Fruit fly (Drosophila melanogaster) whole organism, prepupa: ENCODE results near the gene Ctns.
A peak's percentile ranks its signal among the peaks of the same experiment; 100 is the strongest.

Experiments used
- CG10669 ChIP-seq: fragments of 200-800 bp; sonication (Bioruptor generic); optimal IDR thresholded peaks from 3 replicates; lab custom pipeline; 2018; ENCODE audit warnings: missing biosample characterization, mild to moderate bottlenecking, missing genetic modification characterization, moderate library complexity
- CG6808 ChIP-seq: fragments of 200-800 bp; sonication (Bioruptor generic); optimal IDR thresholded peaks from 3 replicates; lab custom pipeline; 2017; ENCODE audit warnings: missing biosample characterization, missing genetic modification characterization, mild to moderate bottlenecking, moderate library complexity, missing genetic modification reagents
- CG8119 ChIP-seq: fragments of 200-800 bp; sonication (Bioruptor generic); IDR thresholded peaks from 3 replicates; pipeline ENCODE4 v1.3.6; 2022; ENCODE audit warnings: missing biosample characterization, missing genetic modification characterization
- CG8319 ChIP-seq: fragments of 200-800 bp; sonication (Bioruptor generic); optimal IDR thresholded peaks from 3 replicates; lab custom pipeline; 2016; ENCODE audit warnings: missing biosample characterization, missing genetic modification characterization
- Eip78C ChIP-seq: fragments of 200-800 bp; sonication (Bioruptor generic); peaks from one replicate; lab custom pipeline; 2016; ENCODE audit warnings: missing biosample characterization, missing genetic modification characterization
- Ets21C ChIP-seq: fragments of 200-800 bp; sonication (Bioruptor generic); optimal IDR thresholded peaks from 3 replicates; lab custom pipeline; 2016; ENCODE audit warnings: missing biosample characterization, missing genetic modification characterization
- Gug ChIP-seq: fragments of 200-800 bp; sonication (Bioruptor generic); IDR thresholded peaks from 2 replicates; pipeline ENCODE4 v1.3.6; 2022; ENCODE audit warnings: missing biosample characterization, missing genetic modification characterization
- Smox ChIP-seq: fragments of 200-800 bp; sonication (Bioruptor generic); optimal IDR thresholded peaks from 3 replicates; lab custom pipeline; 2016; ENCODE audit warnings: missing biosample characterization, missing genetic modification characterization
- Sox102F ChIP-seq: fragments of 200-800 bp; sonication (Bioruptor generic); optimal IDR thresholded peaks from 2 replicates; lab custom pipeline; 2016; ENCODE audit warnings: missing biosample characterization, mild to moderate bottlenecking, missing genetic modification characterization
- Sox15 ChIP-seq: fragments of 200-800 bp; sonication (Bioruptor generic); optimal IDR thresholded peaks from 3 replicates; lab custom pipeline; 2016; ENCODE audit warnings: missing biosample characterization, missing genetic modification characterization
- achi ChIP-seq: fragments of 200-800 bp; sonication (Bioruptor generic); optimal IDR thresholded peaks from 3 replicates; lab custom pipeline; 2016; ENCODE audit warnings: missing biosample characterization, missing genetic modification characterization
- cyc ChIP-seq: fragments of 200-800 bp; sonication (Bioruptor generic); optimal IDR thresholded peaks from 3 replicates; lab custom pipeline; 2016; ENCODE audit warnings: missing biosample characterization, missing genetic modification characterization
- fkh ChIP-seq: fragments of 200-800 bp; sonication (Bioruptor generic); optimal IDR thresholded peaks from 3 replicates; lab custom pipeline; 2017; ENCODE audit warnings: missing biosample characterization, mild to moderate bottlenecking, missing genetic modification characterization, moderate library complexity
- spab ChIP-seq: fragments of 200-800 bp; sonication (Bioruptor generic); optimal IDR thresholded peaks from 2 replicates; lab custom pipeline; 2017; ENCODE audit warnings: missing biosample characterization, mild to moderate bottlenecking, missing genetic modification characterization, missing genetic modification reagents

DNA sequence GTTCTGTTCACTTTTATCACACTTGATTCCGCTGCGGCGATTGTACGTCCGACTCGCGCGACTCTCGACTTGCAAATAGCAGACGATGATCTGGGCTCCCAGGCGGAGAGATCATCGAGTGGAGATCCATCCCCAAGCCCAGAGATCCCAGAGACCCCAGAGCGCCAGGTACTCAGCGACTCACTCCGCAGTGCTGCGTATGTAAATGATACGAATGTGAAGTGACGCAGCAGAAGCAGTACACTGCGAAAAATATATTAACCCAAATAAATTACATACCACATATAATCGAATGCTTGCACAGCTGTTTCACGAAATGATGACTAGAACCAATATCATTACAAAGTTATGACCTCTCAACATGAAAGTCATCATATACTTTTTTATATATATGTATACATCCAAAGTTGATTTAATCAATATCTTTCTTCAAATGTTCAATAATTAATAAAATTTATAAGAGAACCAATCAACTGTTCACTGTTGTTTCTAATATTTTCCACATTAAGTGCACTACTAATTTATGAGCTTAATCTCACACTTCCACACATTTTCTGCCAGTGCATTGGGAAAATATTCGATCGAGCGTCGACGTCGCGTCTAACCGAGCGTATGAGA is 8.6 kb upstream of the Ctns start, which contains the start of gene CG17111:
- TF ChIP-seq CG8319 (GFP tag; lab: Kevin White, UChicago) (no peak), Sox102F (no peak), CG6808 (GFP tag; lab: Kevin White, UChicago) (no peak), spab (GFP tag; lab: Kevin White, UChicago) (no peak), fkh (GFP tag; lab: Kevin White, UChicago) (no peak), Eip78C (GFP tag; lab: Kevin White, UChicago) (no peak), Sox15 (GFP tag; lab: Kevin White, UChicago) (no peak), cyc (GFP tag; lab: Kevin White, UChicago) (no peak), CG10669 (GFP tag; lab: Kevin White, UChicago) (no peak), Ets21C (GFP tag; lab: Kevin White, UChicago) (no peak), CG8119 (GFP tag; lab: Robert Waterston, UW) (no peak), Smox (GFP tag; lab: Kevin White, UChicago) (peak; percentile 4), Gug (no peak), achi (GFP tag; lab: Kevin White, UChicago) (peak; percentile 13)
